Worm (Caenorhabditis elegans) whole organism, L4 larva: Measurements from ENCODE around the gene idpb-2.

Experiments
- attf-4 ChIP-seq: sonication (generic microtip); optimal IDR thresholded peaks from 3 replicates; lab custom pipeline; 2017; ENCODE audit warnings: missing biosample characterization, missing genetic modification characterization
- ceh-32 ChIP-seq: sonication (generic microtip); optimal IDR thresholded peaks from 2 replicates; lab custom pipeline; 2016; ENCODE audit warnings: mild to moderate bottlenecking, missing genetic modification characterization, missing compliant biosample characterization; ENCODE audit not compliant: poor library complexity
- ces-1 ChIP-seq: fragments of 150-350 bp; sonication (generic microtip); optimal IDR thresholded peaks from 4 replicates; lab custom pipeline; 2014; ENCODE audit warnings: missing biosample characterization, missing genetic modification reagents, missing genetic modification characterization
- lir-3 ChIP-seq: sonication (generic microtip); optimal IDR thresholded peaks from 2 replicates; lab custom pipeline; 2016; ENCODE audit warnings: mild to moderate bottlenecking, missing genetic modification characterization, missing compliant biosample characterization
- nhr-237 ChIP-seq: sonication (generic microtip); optimal IDR thresholded peaks from 2 replicates; lab custom pipeline; 2017; ENCODE audit warnings: missing biosample characterization, missing genetic modification characterization
- spr-1 ChIP-seq: sonication (generic microtip); optimal IDR thresholded peaks from 2 replicates; lab custom pipeline; 2016; ENCODE audit warnings: mild to moderate bottlenecking, missing genetic modification characterization, missing compliant biosample characterization
- tag-97 ChIP-seq: fragments of 200-800 bp; sonication (Bioruptor generic); IDR thresholded peaks from 2 replicates; pipeline ENCODE4 v1.3.6; 2022; ENCODE audit warnings: missing genetic modification characterization, missing compliant biosample characterization

DNA sequence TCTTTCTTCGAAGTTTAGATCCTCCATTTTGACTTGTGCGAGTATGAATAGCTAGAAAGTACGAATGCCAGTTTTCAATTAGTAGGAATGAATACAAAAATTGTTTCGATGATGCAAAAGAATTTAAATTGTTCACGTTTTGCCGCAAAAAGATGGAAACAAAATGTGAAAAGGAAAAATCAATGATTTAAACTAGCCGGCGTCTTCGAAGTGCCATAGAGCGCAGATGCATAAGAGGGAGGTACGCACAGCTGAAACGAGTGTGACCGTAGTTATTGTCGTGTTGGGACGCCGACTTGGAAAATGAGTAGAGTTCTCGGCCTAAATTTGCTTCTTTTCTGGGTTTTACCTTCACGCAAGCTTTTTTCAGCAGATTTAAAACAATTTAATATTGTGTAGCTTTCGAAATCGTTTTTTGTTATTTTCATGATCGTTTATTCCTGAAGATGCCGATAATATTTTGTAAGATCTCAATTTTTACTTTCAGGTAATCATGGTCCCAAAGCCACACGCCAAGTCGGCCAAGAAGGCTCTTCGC, 14.2 kb downstream of the idpb-2 start, which contains the start of the genes ify-1 and rpl-22:
- TF ChIP-seq ces-1 (GFP tag; lab: Kevin White, UChicago) (no peak), nhr-237 (no peak), ceh-32 (no peak), attf-4 (tag; lab: Kevin White, UChicago) (no peak), tag-97 (no peak), lir-3 (tag; lab: Kevin White, UChicago) (no peak), spr-1 (peak; percentile 82)
